Worm (Caenorhabditis elegans): ENCODE results near the gene M03A8.3.
A peak's percentile ranks its signal among the peaks of the same experiment; 100 is the strongest.

Gene M03A8.3

ce11 chrX:6822552-6822951 is 22.7 kb downstream of the M03A8.3 start:
- no peak for TF ChIP-seq nhr-90 (tag; optimal IDR thresholded peaks at IDR 0.05)
- no peak for TF ChIP-seq aptf-2 (GFP tag; conservative IDR thresholded peaks at IDR 0.05)
- TF ChIP-seq hmg-20 (GFP tag; IDR thresholded peaks at IDR 0.05), result no peak
- no peak for TF ChIP-seq snpc-1.1 (tag; optimal IDR thresholded peaks at IDR 0.05; ENCODE audit: insufficient read depth)
- no peak for TF ChIP-seq snpc-1.3 (tag; optimal IDR thresholded peaks at IDR 0.05; ENCODE audit: insufficient read depth)
- no peak for TF ChIP-seq C06A6.2 (GFP tag; conservative IDR thresholded peaks at IDR 0.05)
- no peak for TF ChIP-seq F55B11.4 (tag; optimal IDR thresholded peaks at IDR 0.05; ENCODE audit: borderline replicate concordance, insufficient read depth)
- TF ChIP-seq attf-3 (GFP tag; conservative IDR thresholded peaks at IDR 0.05), result no peak
- no peak for TF ChIP-seq F23B12.7 (tag; optimal IDR thresholded peaks at IDR 0.05; ENCODE audit: insufficient read depth)
- TF ChIP-seq efl-1 (GFP tag; optimal IDR thresholded peaks at IDR 0.05), result no peak
- TF ChIP-seq ceh-40 (GFP tag; IDR thresholded peaks at IDR 0.05), result no peak
- no peak for TF ChIP-seq ceh-91 (GFP tag; IDR thresholded peaks at IDR 0.05)
- no peak for TF ChIP-seq D2030.7 (GFP tag; IDR thresholded peaks at IDR 0.05)
- TF ChIP-seq ceh-58 (GFP tag; IDR thresholded peaks at IDR 0.05), result no peak
- no peak for TF ChIP-seq hsf-1 (GFP tag; IDR thresholded peaks at IDR 0.05)

ce11 chrX:6823218-6823979 is 23.5 kb downstream of the M03A8.3 start, which contains the start of gene gei-15:
Gene gei-15 (minus strand): TSS chrX:6823268.
- TF ChIP-seq zfh-2 (GFP tag; conservative IDR thresholded peaks at IDR 0.05) (0 out of 2 replicates have a peak, but pooled peaks have one; percentile 37), F55B11.4 (tag; optimal IDR thresholded peaks at IDR 0.05; ENCODE audit: borderline replicate concordance, insufficient read depth) (no peak), madf-8 (GFP tag; conservative IDR thresholded peaks at IDR 0.05) (no peak), sptf-2 (GFP tag; optimal IDR thresholded peaks at IDR 0.05) (no peak)

ce11 chrX:6825840-6826239 is 26.0 kb downstream of the M03A8.3 start, which contains the start of gene F41B4.1:
Gene F41B4.1 (minus strand): TSS chrX:6825862.
- TF ChIP-seq K12H6.12 (tag; optimal IDR thresholded peaks at IDR 0.05) (peak; percentile 7), madf-10 (tag; optimal IDR thresholded peaks at IDR 0.05) (no peak)

- TF ChIP-seq madf-10 (tag; optimal IDR thresholded peaks at IDR 0.05), result no peak
- no peak for TF ChIP-seq attf-5 (GFP tag; optimal IDR thresholded peaks at IDR 0.05)
- no peak for TF ChIP-seq snpc-3.4 (tag; optimal IDR thresholded peaks at IDR 0.05)
- no peak for TF ChIP-seq dox-1 (GFP tag; IDR thresholded peaks at IDR 0.05)
- TF ChIP-seq chd-7 (tag; optimal IDR thresholded peaks at IDR 0.05), result no peak
- no peak for TF ChIP-seq mxl-1 (tag; optimal IDR thresholded peaks at IDR 0.05)
- TF ChIP-seq F39B2.1 (GFP tag; IDR thresholded peaks at IDR 0.05), result no peak
- no peak for TF ChIP-seq bed-1 (GFP tag; IDR thresholded peaks at IDR 0.05)
- TF ChIP-seq zfh-2 (GFP tag; conservative IDR thresholded peaks at IDR 0.05), result no peak
- TF ChIP-seq hmg-1.2 (GFP tag; IDR thresholded peaks at IDR 0.05), result no peak
- no peak for TF ChIP-seq mes-4 (tag; optimal IDR thresholded peaks at IDR 0.05)
Measured at ce11 chrX:6835166-6835565, 35.3 kb downstream of the M03A8.3 start, which contains the start of gene F41B4.2. Gene F41B4.2 (minus strand): TSS chrX:6835266.

DNA sequence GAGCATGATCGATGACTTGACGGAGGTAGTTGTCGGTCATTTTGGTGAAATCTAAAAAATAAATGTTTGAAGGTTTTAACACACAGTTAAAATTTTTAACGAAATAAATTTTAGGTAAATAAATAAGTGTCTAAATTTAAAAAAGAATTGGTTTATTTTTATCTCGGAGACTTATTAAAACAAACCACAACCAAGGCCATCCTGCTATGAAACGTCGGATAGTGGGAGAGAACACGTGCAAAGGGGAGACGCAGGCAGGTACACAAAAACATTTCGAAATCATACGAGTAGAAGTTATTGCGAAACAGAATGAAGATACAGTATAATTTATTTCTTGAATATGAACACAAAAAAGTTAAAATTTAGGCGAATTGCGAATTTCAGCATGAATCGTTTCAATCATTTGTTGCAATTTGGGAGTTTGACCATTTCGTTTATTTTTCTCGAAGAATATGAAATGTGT is 36.2 kb downstream of the M03A8.3 start, which contains the start of gene F41B4.3:
Gene F41B4.3, minus strand, starts transcription at position 51 of the 463 bp plus-strand sequence.
- TF ChIP-seq madf-10 (tag; optimal IDR thresholded peaks at IDR 0.05), result no peak
- TF ChIP-seq cebp-1 (GFP tag; IDR thresholded peaks at IDR 0.05), result peak; percentile 85
- TF ChIP-seq cebp-1 (tag; optimal IDR thresholded peaks at IDR 0.05), result peak; percentile 96
- TF ChIP-seq hmg-1.2 (GFP tag; IDR thresholded peaks at IDR 0.05), result peak; percentile 72
